Fruit fly (Drosophila melanogaster): ENCODE results near the gene CG3842.

CG3842 gene

dm6 chrX:6365632-6366356, 28.2 kb downstream of the CG3842 start, which contains the start of the genes swa and Marf:
TSS of gene swa (minus strand) at chrX:6365708.
TSS of gene Marf (plus strand) at chrX:6365949.
- TF ChIP-seq Six4 (GFP tag; optimal IDR thresholded peaks at IDR 0.05) (no peak), CG15269 (tag; optimal IDR thresholded peaks at IDR 0.05) (no peak), ssp (GFP tag; IDR thresholded peaks at IDR 0.05) (no peak), Lpt (GFP tag; optimal IDR thresholded peaks at IDR 0.05) (no peak), CG42726 (GFP tag; IDR thresholded peaks at IDR 0.05; ENCODE audit: partially characterized antibody) (no peak), stwl (tag; optimal IDR thresholded peaks at IDR 0.05) (peak; percentile 97), D19A (tag; optimal IDR thresholded peaks at IDR 0.05) (no peak), sqz (GFP tag; optimal IDR thresholded peaks at IDR 0.05) (no peak), Spps (tag; optimal IDR thresholded peaks at IDR 0.05) (no peak), Hr51 (GFP tag; optimal IDR thresholded peaks at IDR 0.05) (no peak), sc (optimal IDR thresholded peaks at IDR 0.05) (no peak), sc (GFP tag; optimal IDR thresholded peaks at IDR 0.05) (no peak), Ssrp (tag; optimal IDR thresholded peaks at IDR 0.05) (no peak), CG4328 (GFP tag; optimal IDR thresholded peaks at IDR 0.05) (no peak), Usf (GFP tag; optimal IDR thresholded peaks at IDR 0.05) (no peak), cas (GFP tag; IDR thresholded peaks at IDR 0.05) (no peak), grn (GFP tag; optimal IDR thresholded peaks at IDR 0.05) (no peak), peb (GFP tag; IDR thresholded peaks at IDR 0.05) (no peak), CG15011 (GFP tag; optimal IDR thresholded peaks at IDR 0.05) (no peak), Ets65A (GFP tag) (no peak), pho (GFP tag; optimal IDR thresholded peaks at IDR 0.05) (no peak), luna (GFP tag; optimal IDR thresholded peaks at IDR 0.05) (no peak), cato (GFP tag; optimal IDR thresholded peaks at IDR 0.05; ENCODE audit: borderline replicate concordance) (no peak), twi (tag; optimal IDR thresholded peaks at IDR 0.05) (no peak), da (GFP tag; optimal IDR thresholded peaks at IDR 0.05) (no peak), CG15514 (GFP tag; optimal IDR thresholded peaks at IDR 0.05) (peak; percentile 21), CG12219 (GFP tag; optimal IDR thresholded peaks at IDR 0.05) (no peak), CG1024 (GFP tag; IDR thresholded peaks at IDR 0.05) (no peak), HmgZ (tag; optimal IDR thresholded peaks at IDR 0.05) (no peak), CG18011 (GFP tag; optimal IDR thresholded peaks at IDR 0.05) (peak; percentile 56), CG32772 (GFP tag; IDR thresholded peaks at IDR 0.05) (no peak), Hr3 (GFP tag; optimal IDR thresholded peaks at IDR 0.05) (no peak), CG2116 (GFP tag; optimal IDR thresholded peaks at IDR 0.05) (peak; percentile 13), cg (GFP tag; optimal IDR thresholded peaks at IDR 0.05) (peak; percentile 63), fd102C (GFP tag; optimal IDR thresholded peaks at IDR 0.05) (no peak), CG7271 (tag; optimal IDR thresholded peaks at IDR 0.05) (no peak), NC2α (GFP tag; optimal IDR thresholded peaks at IDR 0.05) (no peak), chn (GFP tag; optimal IDR thresholded peaks at IDR 0.05) (no peak), nerfin-1 (tag; optimal IDR thresholded peaks at IDR 0.05) (no peak), Chrac-16 (GFP tag; optimal IDR thresholded peaks at IDR 0.05) (no peak), CG30431 (GFP tag; optimal IDR thresholded peaks at IDR 0.05) (no peak), CG13287 (GFP tag; IDR thresholded peaks at IDR 0.05; ENCODE audit: partially characterized antibody) (peak; percentile 26; the same call in 1 of the 2 replicates), Trl (optimal IDR thresholded peaks at IDR 0.05) (no peak), Trl (GFP tag; optimal IDR thresholded peaks at IDR 0.05) (no peak), Poxn (GFP tag; IDR thresholded peaks at IDR 0.05) (no peak), tll (GFP tag; optimal IDR thresholded peaks at IDR 0.05) (no peak), CG12155 (GFP tag; optimal IDR thresholded peaks at IDR 0.05) (no peak), Xrp1 (GFP tag; IDR thresholded peaks at IDR 0.05) (no peak), CG34422 (GFP tag; IDR thresholded peaks at IDR 0.05) (no peak), CG15696 (tag; optimal IDR thresholded peaks at IDR 0.05) (no peak), CG8924 (tag; optimal IDR thresholded peaks at IDR 0.05) (peak; percentile 97)

Measured in whole organism, embryonic.